Fruit fly (Drosophila melanogaster): ENCODE data around the gene Pus1.

dm6 chr3R:20597407-20598325 lies 5.2 kb upstream of the Pus1 start:
- no peak for TF ChIP-seq cnc (optimal IDR thresholded peaks at IDR 0.05)
- TF ChIP-seq pad (GFP tag; optimal IDR thresholded peaks at IDR 0.05), result no peak
- no peak for TF ChIP-seq kay (GFP tag; ENCODE audit: borderline replicate concordance)
- no peak for TF ChIP-seq ovo (GFP tag; optimal IDR thresholded peaks at IDR 0.05)
- TF ChIP-seq CG7101 (tag; optimal IDR thresholded peaks at IDR 0.05), result no peak
- no peak for TF ChIP-seq CG11617 (GFP tag; optimal IDR thresholded peaks at IDR 0.05)
- no peak for TF ChIP-seq CG14711 (tag; optimal IDR thresholded peaks at IDR 0.05)
- no peak for TF ChIP-seq Mnt (GFP tag; optimal IDR thresholded peaks at IDR 0.05)
- no peak for TF ChIP-seq CG12768 (GFP tag; optimal IDR thresholded peaks at IDR 0.05)
- no peak for TF ChIP-seq Hr96 (GFP tag; optimal IDR thresholded peaks at IDR 0.05)
- no peak for TF ChIP-seq tj (GFP tag; optimal IDR thresholded peaks at IDR 0.05)
- no peak for TF ChIP-seq CG33017 (tag; optimal IDR thresholded peaks at IDR 0.05)
- TF ChIP-seq CG7045 (GFP tag; optimal IDR thresholded peaks at IDR 0.05), result no peak
